Fruit fly (Drosophila melanogaster) whole organism, embryonic: ENCODE results near the gene CG2540.

Experiments
- Abd-B ChIP-seq: fragments of 200-800 bp; sonication (Bioruptor generic); optimal IDR thresholded peaks from 2 replicates; lab custom pipeline; 2018; ENCODE audit warnings: missing biosample characterization, mild to moderate bottlenecking, missing genetic modification characterization, moderate library complexity
- Adf1 ChIP-seq: fragments of 200-800 bp; sonication (Bioruptor generic); IDR thresholded peaks from 2 replicates; pipeline ENCODE4 v1.3.6; 2022; ENCODE audit warnings: missing biosample characterization, missing genetic modification characterization
- Antp ChIP-seq: fragments of 200-800 bp; sonication (Bioruptor generic); optimal IDR thresholded peaks from 3 replicates; lab custom pipeline; 2016; ENCODE audit warnings: missing biosample characterization, missing genetic modification characterization
- CG10654 ChIP-seq: fragments of 200-800 bp; sonication (Bioruptor generic); optimal IDR thresholded peaks from 2 replicates; lab custom pipeline; 2016; ENCODE audit warnings: missing biosample characterization, missing genetic modification characterization
- CG11504 ChIP-seq: fragments of 200-800 bp; sonication (Bioruptor generic); optimal IDR thresholded peaks from 3 replicates; lab custom pipeline; 2019; ENCODE audit warnings: missing biosample characterization, mild to moderate bottlenecking, missing genetic modification characterization, moderate library complexity
- CG11696 ChIP-seq: fragments of 200-800 bp; sonication (Bioruptor generic); IDR thresholded peaks from 2 replicates; pipeline ENCODE4 v1.3.6; 2022; ENCODE audit warnings: missing biosample characterization, missing genetic modification characterization
- CG12391 ChIP-seq: fragments of 200-800 bp; sonication (Bioruptor generic); optimal IDR thresholded peaks from 3 replicates; lab custom pipeline; 2018; ENCODE audit warnings: missing biosample characterization, mild to moderate bottlenecking, missing genetic modification characterization, moderate library complexity
- CG12744 ChIP-seq: fragments of 200-800 bp; sonication (Bioruptor generic); optimal IDR thresholded peaks from 2 replicates; lab custom pipeline; 2016; ENCODE audit warnings: missing biosample characterization, missing genetic modification characterization
- CG13894 ChIP-seq: fragments of 200-800 bp; sonication (Bioruptor generic); optimal IDR thresholded peaks from 3 replicates; lab custom pipeline; 2018; ENCODE audit warnings: missing biosample characterization, mild to moderate bottlenecking, missing genetic modification characterization, moderate library complexity
- CG2678 ChIP-seq: fragments of 200-800 bp; sonication (Bioruptor generic); optimal IDR thresholded peaks from 3 replicates; lab custom pipeline; 2019; ENCODE audit warnings: missing biosample characterization, mild to moderate bottlenecking, missing genetic modification characterization, moderate library complexity
- CG3163 ChIP-seq: fragments of 200-800 bp; sonication (Bioruptor generic); optimal IDR thresholded peaks from 3 replicates; lab custom pipeline; 2016; ENCODE audit warnings: missing biosample characterization, missing genetic modification characterization
- CG32767 ChIP-seq: fragments of 200-800 bp; sonication (Bioruptor generic); IDR thresholded peaks from 2 replicates; pipeline ENCODE4 v1.3.6; 2022; ENCODE audit warnings: missing biosample characterization, missing genetic modification characterization
- CG5180 ChIP-seq: fragments of 200-800 bp; sonication (Bioruptor generic); optimal IDR thresholded peaks from 3 replicates; lab custom pipeline; 2017; ENCODE audit warnings: missing biosample characterization, missing genetic modification characterization, mild to moderate bottlenecking, moderate library complexity, missing genetic modification reagents
- CG7357 ChIP-seq: fragments of 200-800 bp; sonication (Bioruptor generic); IDR thresholded peaks from 3 replicates; pipeline ENCODE4 v1.3.6; 2022; ENCODE audit warnings: missing biosample characterization, missing genetic modification characterization
- CG8089 ChIP-seq: fragments of 200-800 bp; sonication (Bioruptor generic); optimal IDR thresholded peaks from 3 replicates; lab custom pipeline; 2016; ENCODE audit warnings: missing biosample characterization, missing genetic modification characterization
- CTCF ChIP-seq: fragments of 200-800 bp; sonication (Bioruptor generic); optimal IDR thresholded peaks from 2 replicates; lab custom pipeline; 2017; ENCODE audit warnings: missing biosample characterization, mild to moderate bottlenecking, missing genetic modification characterization, moderate library complexity
- Chrac-16 ChIP-seq: fragments of 200-800 bp; sonication (Bioruptor generic); optimal IDR thresholded peaks from 3 replicates; lab custom pipeline; 2016; ENCODE audit warnings: missing biosample characterization, missing genetic modification characterization
- CoRest ChIP-seq: fragments of 200-800 bp; sonication (Bioruptor generic); optimal IDR thresholded peaks from 3 replicates; lab custom pipeline; 2018; ENCODE audit warnings: missing biosample characterization, mild to moderate bottlenecking, missing genetic modification characterization, moderate library complexity
- D19B ChIP-seq: fragments of 200-800 bp; sonication (Bioruptor generic); optimal IDR thresholded peaks from 2 replicates; lab custom pipeline; 2017; ENCODE audit warnings: missing biosample characterization, mild to moderate bottlenecking, missing genetic modification characterization
- Dad ChIP-seq: fragments of 200-800 bp; sonication (Bioruptor generic); optimal IDR thresholded peaks from 3 replicates; lab custom pipeline; 2016; ENCODE audit warnings: missing biosample characterization, missing genetic modification characterization
- Dref ChIP-seq: fragments of 200-800 bp; sonication (Bioruptor generic); IDR thresholded peaks from 2 replicates; pipeline ENCODE4 v1.3.6; 2022; ENCODE audit warnings: missing biosample characterization, missing genetic modification characterization
- Drgx ChIP-seq: fragments of 200-800 bp; sonication (Bioruptor generic); IDR thresholded peaks from 2 replicates; pipeline ENCODE4 v1.3.6; 2022; ENCODE audit warnings: missing biosample characterization, missing genetic modification characterization
- Fer2 ChIP-seq: fragments of 200-800 bp; sonication (Bioruptor generic); optimal IDR thresholded peaks from 2 replicates; lab custom pipeline; 2018; ENCODE audit warnings: missing biosample characterization, mild to moderate bottlenecking, missing genetic modification characterization, moderate library complexity
- H15 ChIP-seq: fragments of 200-800 bp; sonication (Bioruptor generic); IDR thresholded peaks from 3 replicates; pipeline ENCODE4 v1.3.6; 2022; ENCODE audit warnings: missing biosample characterization, missing genetic modification characterization
- HLH3B ChIP-seq: fragments of 200-800 bp; sonication (Bioruptor generic); IDR thresholded peaks from 2 replicates; pipeline ENCODE4 v1.3.6; 2022; ENCODE audit warnings: missing biosample characterization, missing genetic modification characterization
- Kr ChIP-seq: fragments of 200-800 bp; sonication (Bioruptor generic); optimal IDR thresholded peaks from 2 replicates; lab custom pipeline; 2017; ENCODE audit warnings: missing biosample characterization, mild to moderate bottlenecking, missing genetic modification characterization
- Max ChIP-seq: fragments of 200-800 bp; sonication (Bioruptor generic); optimal IDR thresholded peaks from 2 replicates; lab custom pipeline; 2016; ENCODE audit warnings: missing biosample characterization, mild to moderate bottlenecking, missing genetic modification characterization
- NC2β ChIP-seq: fragments of 200-800 bp; sonication (Bioruptor generic); optimal IDR thresholded peaks from 2 replicates; lab custom pipeline; 2016; ENCODE audit warnings: missing biosample characterization, missing genetic modification characterization
- NK7.1 ChIP-seq: fragments of 200-800 bp; sonication (Bioruptor generic); optimal IDR thresholded peaks from 3 replicates; lab custom pipeline; 2016; ENCODE audit warnings: missing biosample characterization, missing genetic modification characterization
- Neu2 ChIP-seq: fragments of 200-800 bp; sonication (Bioruptor generic); optimal IDR thresholded peaks from 3 replicates; lab custom pipeline; 2016; ENCODE audit warnings: missing biosample characterization, missing genetic modification characterization, borderline replicate concordance
- Oli ChIP-seq: fragments of 200-800 bp; sonication (Bioruptor generic); optimal IDR thresholded peaks from 2 replicates; lab custom pipeline; 2018; ENCODE audit warnings: missing biosample characterization, mild to moderate bottlenecking, missing genetic modification characterization, moderate library complexity
- Side ChIP-seq: fragments of 200-800 bp; sonication (Bioruptor generic); optimal IDR thresholded peaks from 2 replicates; lab custom pipeline; 2016; ENCODE audit warnings: missing biosample characterization, missing genetic modification characterization
- Trl ChIP-seq, 3 experiments: fragments of >200 bp in 2 of 3; fragments of 200-800 bp in 1 of 3; sonication (Bioruptor generic) in 1 of 3; optimal IDR thresholded peaks; 2 replicates in 1 of 3; 3 replicates in 2 of 3; lab custom pipeline; 2016 to 2017; ENCODE audit warnings: missing biosample characterization in 1 of 3, missing genetic modification characterization in 1 of 3
- bsh ChIP-seq, 2 experiments: fragments of 200-800 bp; sonication (Bioruptor generic); optimal IDR thresholded peaks; 2 replicates each; lab custom pipeline; 2017 to 2018; ENCODE audit warnings: mild to moderate bottlenecking in 2 of 2, missing biosample characterization in 2 of 2, missing genetic modification characterization in 2 of 2, moderate library complexity in 1 of 2
- emc ChIP-seq: fragments of 200-800 bp; sonication (Bioruptor generic); optimal IDR thresholded peaks from 2 replicates; lab custom pipeline; 2016; ENCODE audit warnings: missing biosample characterization, missing genetic modification characterization
- gsb ChIP-seq: fragments of 200-800 bp; sonication (Bioruptor generic); IDR thresholded peaks from 2 replicates; pipeline ENCODE4 v1.3.6; 2022; ENCODE audit warnings: missing biosample characterization, missing genetic modification characterization
- ind ChIP-seq: fragments of 200-800 bp; sonication (Bioruptor generic); optimal IDR thresholded peaks from 3 replicates; lab custom pipeline; 2016; ENCODE audit warnings: missing biosample characterization, missing genetic modification characterization
- jigr1 ChIP-seq: fragments of 200-800 bp; sonication (Bioruptor generic); IDR thresholded peaks from 3 replicates; pipeline ENCODE4 v1.3.6; 2022; ENCODE audit warnings: missing biosample characterization, missing genetic modification characterization
- lab ChIP-seq: fragments of 200-800 bp; sonication (Bioruptor generic); optimal IDR thresholded peaks from 3 replicates; lab custom pipeline; 2017; ENCODE audit warnings: missing biosample characterization, missing genetic modification characterization, mild to moderate bottlenecking, moderate library complexity, missing genetic modification reagents
- lola ChIP-seq, 3 experiments: fragments of >200 bp in 2 of 3; fragments of 200-800 bp in 1 of 3; sonication (Bioruptor generic) in 1 of 3; optimal IDR thresholded peaks; 2 replicates each; lab custom pipeline; 2017 to 2019; ENCODE audit warnings: missing biosample characterization in 3 of 3, missing genetic modification characterization in 3 of 3, mild to moderate bottlenecking in 1 of 3, moderate library complexity in 1 of 3
- pho ChIP-seq: fragments of 200-800 bp; sonication (Bioruptor generic); optimal IDR thresholded peaks from 2 replicates; lab custom pipeline; 2016; ENCODE audit warnings: missing biosample characterization, missing genetic modification characterization
- rib ChIP-seq: fragments of 200-800 bp; sonication (Bioruptor generic); IDR thresholded peaks from 2 replicates; pipeline ENCODE4 v1.3.6; 2022; ENCODE audit warnings: missing biosample characterization, missing genetic modification characterization
- slbo ChIP-seq: fragments of 200-800 bp; sonication (Bioruptor generic); IDR thresholded peaks from 2 replicates; pipeline ENCODE4 v1.3.6; 2022; ENCODE audit warnings: missing biosample characterization, missing genetic modification characterization
- sqz ChIP-seq: fragments of 200-800 bp; sonication (Bioruptor generic); optimal IDR thresholded peaks from 3 replicates; lab custom pipeline; 2018; ENCODE audit warnings: missing biosample characterization, mild to moderate bottlenecking, missing genetic modification characterization
- sug ChIP-seq: fragments of 200-800 bp; optimal IDR thresholded peaks from 2 replicates; lab custom pipeline; 2019; ENCODE audit warnings: missing biosample characterization, mild to moderate bottlenecking, missing genetic modification characterization, moderate library complexity
- tap ChIP-seq: fragments of 200-800 bp; optimal IDR thresholded peaks from 3 replicates; lab custom pipeline; 2019; ENCODE audit warnings: missing biosample characterization, mild to moderate bottlenecking, missing genetic modification characterization, moderate library complexity
- tll ChIP-seq, 2 experiments: fragments of 200-800 bp in 1 of 2; fragments of >200 bp in 1 of 2; sonication (Bioruptor generic) in 1 of 2; optimal IDR thresholded peaks; 2 replicates each; lab custom pipeline; 2017 to 2019; ENCODE audit warnings: missing biosample characterization in 2 of 2, missing genetic modification characterization in 2 of 2, mild to moderate bottlenecking in 1 of 2, moderate library complexity in 1 of 2
- vnd ChIP-seq: fragments of 200-800 bp; sonication (Bioruptor generic); IDR thresholded peaks from 3 replicates; pipeline ENCODE4 v1.3.6; 2022; ENCODE audit warnings: missing biosample characterization, missing genetic modification characterization; ENCODE audit not compliant: partially characterized antibody
- zen2 ChIP-seq: fragments of 200-800 bp; sonication (Bioruptor generic); IDR thresholded peaks from 3 replicates; pipeline ENCODE4 v1.3.6; 2022; ENCODE audit warnings: missing biosample characterization, missing genetic modification characterization; ENCODE audit not compliant: partially characterized antibody

Gene CG2540

DNA sequence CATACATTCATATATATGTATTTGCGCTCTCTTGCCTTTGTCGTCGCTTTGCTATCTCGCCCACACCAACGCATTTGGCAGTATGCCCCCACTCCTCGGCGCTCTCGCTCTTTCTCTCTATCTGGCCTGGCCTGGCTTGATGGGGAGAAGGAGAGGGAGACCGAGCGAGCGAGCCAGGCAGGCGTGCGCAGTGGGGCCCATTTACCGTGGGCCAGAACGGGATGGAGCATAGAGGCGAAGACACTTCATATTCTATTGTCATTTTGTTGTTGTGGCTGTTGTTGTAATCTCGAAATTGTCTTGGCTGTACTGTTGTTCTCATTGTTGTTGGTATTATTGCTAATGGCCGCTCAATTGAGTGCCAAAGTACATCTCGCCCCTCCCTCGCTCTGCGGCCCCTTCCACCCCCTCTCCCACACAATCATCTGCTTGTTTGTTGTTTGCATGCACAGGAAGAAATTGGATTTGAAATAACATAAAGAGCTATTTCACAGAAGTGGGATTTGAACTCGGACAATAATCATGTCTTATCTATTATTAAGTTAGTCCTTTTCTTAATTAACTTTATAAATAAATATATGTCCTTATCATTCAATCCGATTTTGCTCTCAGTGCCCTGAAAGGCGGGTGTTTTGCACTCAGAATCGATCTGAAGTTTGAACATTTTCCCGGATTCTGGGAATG lies 35.6 kb downstream of the CG2540 start (continued):
- no peak for TF ChIP-seq tll (GFP tag; optimal IDR thresholded peaks at IDR 0.05; lab: Kevin White, UChicago)
- TF ChIP-seq CG7357 (GFP tag; lab: Robert Waterston, UW) = peak; percentile 80
- TF ChIP-seq HLH3B (GFP tag; lab: Robert Waterston, UW) = peak; percentile 88
- TF ChIP-seq Neu2 (GFP tag; lab: Kevin White, UChicago) = no peak
- peak; percentile 3 for TF ChIP-seq pho
- no peak for TF ChIP-seq zen2 (GFP tag; lab: Robert Waterston, UW)
- TF ChIP-seq bsh (GFP tag; optimal IDR thresholded peaks at IDR 0.05; lab: Kevin White, UChicago) = peak; percentile 84 to 94
- TF ChIP-seq Abd-B (GFP tag; lab: Kevin White, UChicago) = peak; percentile 86
- TF ChIP-seq slbo = peak; percentile 96
- peak; percentile 92 for TF ChIP-seq CG2678 (tag; lab: Kevin White, UChicago)
- no peak for TF ChIP-seq CG3163 (GFP tag; lab: Kevin White, UChicago)
- TF ChIP-seq Dad = no peak
- TF ChIP-seq Kr (GFP tag; lab: Kevin White, UChicago) = no peak
- TF ChIP-seq CG12391 (tag; lab: Kevin White, UChicago) = peak; percentile 92
- TF ChIP-seq NK7.1 (GFP tag; lab: Kevin White, UChicago) = peak; percentile 21
- peak; percentile 95 for TF ChIP-seq Drgx (GFP tag; lab: Robert Waterston, UW)
- no peak for TF ChIP-seq vnd
- TF ChIP-seq Oli (tag; lab: Kevin White, UChicago) = peak; percentile 90
- TF ChIP-seq lab (GFP tag; lab: Kevin White, UChicago) = peak; percentile 95
- TF ChIP-seq Antp (GFP tag; lab: Kevin White, UChicago) = peak; percentile 4
- peak; percentile 49 for TF ChIP-seq CG13894 (tag; lab: Kevin White, UChicago)
- TF ChIP-seq gsb (GFP tag; lab: Robert Waterston, UW) = peak; percentile 86
- peak; percentile 75 for TF ChIP-seq Max (GFP tag; lab: Kevin White, UChicago)
- TF ChIP-seq CG12744 (GFP tag; lab: Kevin White, UChicago) = peak; percentile 23

dm6 chrX:12665796-12666338 lies 36.2 kb downstream of the CG2540 start:
- TF ChIP-seq CG5180 (GFP tag; lab: Kevin White, UChicago) (no peak), jigr1 (no peak), Drgx (GFP tag; lab: Robert Waterston, UW) (no peak), CG7357 (GFP tag; lab: Robert Waterston, UW) (no peak), Chrac-16 (no peak), Side (GFP tag; lab: Kevin White, UChicago) (no peak), emc (GFP tag; lab: Kevin White, UChicago) (no peak), NC2β (no peak), H15 (GFP tag; lab: Robert Waterston, UW) (no peak), rib (no peak), tap (tag; lab: Kevin White, UChicago) (no peak), CG10654 (GFP tag; lab: Kevin White, UChicago) (no peak), CG32767 (GFP tag; lab: Robert Waterston, UW) (no peak), Fer2 (tag; lab: Kevin White, UChicago) (no peak), CTCF (GFP tag; lab: Kevin White, UChicago) (no peak), Dref (GFP tag; lab: Robert Waterston, UW) (no peak), Trl (optimal IDR thresholded peaks at IDR 0.05; lab: Kevin White, UChicago) (no peak), Trl (GFP tag; optimal IDR thresholded peaks at IDR 0.05; lab: Kevin White, UChicago) (no peak), sug (tag; lab: Kevin White, UChicago) (no peak), lola (GFP tag; optimal IDR thresholded peaks at IDR 0.05; lab: Kevin White, UChicago) (peak in 1 of 3 experiments; percentile 16), CG8089 (GFP tag; lab: Kevin White, UChicago) (no peak), ind (GFP tag; lab: Kevin White, UChicago) (no peak), D19B (peak; percentile 25), CoRest (tag; lab: Kevin White, UChicago) (peak; percentile 32), CG11504 (tag; lab: Kevin White, UChicago) (peak; percentile 30), Adf1 (peak; percentile 75), sqz (GFP tag; lab: Kevin White, UChicago) (no peak), CG11696 (0 out of 2 replicates have a peak, but pooled peaks have one; percentile 1)
